Worm (Caenorhabditis elegans) whole organism, early embryonic: ENCODE data around the gene F55H2.5.

ENCODE experiments used
- F13C5.2 ChIP-seq: sonication (generic microtip); optimal IDR thresholded peaks from 2 replicates; lab custom pipeline; 2017; ENCODE audit warnings: mild to moderate bottlenecking, missing genetic modification characterization, inconsistent platforms, missing compliant biosample characterization
- aly-1 ChIP-seq: sonication (generic microtip); optimal IDR thresholded peaks from 2 replicates; lab custom pipeline; 2016; ENCODE audit warnings: missing genetic modification characterization, missing compliant biosample characterization
- ama-1 ChIP-seq: fragments of 150-350 bp; optimal IDR thresholded peaks from 2 replicates; lab custom pipeline; 2014
- ceh-13 ChIP-seq: fragments of 200-800 bp; sonication (Bioruptor generic); optimal IDR thresholded peaks from 2 replicates; lab custom pipeline; 2018; ENCODE audit warnings: mild to moderate bottlenecking, missing genetic modification characterization, missing compliant biosample characterization
- ceh-36 ChIP-seq: sonication (generic microtip); optimal IDR thresholded peaks from 2 replicates; lab custom pipeline; 2016; ENCODE audit warnings: missing genetic modification characterization, inconsistent platforms, missing compliant biosample characterization
- ets-7 ChIP-seq: sonication (generic microtip); optimal IDR thresholded peaks from 2 replicates; lab custom pipeline; 2016; ENCODE audit warnings: missing genotype, missing genetic modification characterization, missing compliant biosample characterization
- flt-1 ChIP-seq: fragments of 200-800 bp; sonication (Bioruptor generic); IDR thresholded peaks from 2 replicates; pipeline ENCODE4 v1.3.6; 2022; ENCODE audit warnings: missing genetic modification characterization, missing compliant biosample characterization
- hmg-4 ChIP-seq: fragments of 200-800 bp; sonication (Bioruptor generic); optimal IDR thresholded peaks from 2 replicates; lab custom pipeline; 2018; ENCODE audit warnings: mild to moderate bottlenecking, missing genetic modification characterization, missing compliant biosample characterization

- TF ChIP-seq flt-1 (GFP tag; lab: Robert Waterston, UW) (no peak), ama-1 (lab: Kevin White, UChicago) (no peak), ceh-13 (GFP tag; lab: Kevin White, UChicago) (no peak), aly-1 (tag; lab: Kevin White, UChicago) (no peak), F13C5.2 (tag; lab: Kevin White, UChicago) (no peak), hmg-4 (no peak), ets-7 (no peak), ceh-36 (tag; lab: Kevin White, UChicago) (no peak)
These were observed 23.2 kb upstream of the F55H2.5 start for ce11 chrIII:9488027-9488426.
